Worm (Caenorhabditis elegans) whole organism, L4 larva: Measurements from ENCODE around the gene nspa-2.

Experiments
- Y75B8A.6 ChIP-seq: fragments of 200-800 bp; sonication (Bioruptor generic); IDR thresholded peaks from 2 replicates; pipeline ENCODE4 v1.3.6; 2022; ENCODE audit warnings: missing genetic modification reagents, missing genetic modification characterization, missing compliant biosample characterization
- ceh-82 ChIP-seq: sonication (generic microtip); optimal IDR thresholded peaks from 2 replicates; lab custom pipeline; 2017; ENCODE audit warnings: missing biosample characterization, missing genetic modification characterization
- egl-27 ChIP-seq: sonication (generic microtip); optimal IDR thresholded peaks from 3 replicates; lab custom pipeline; 2017; ENCODE audit warnings: missing biosample characterization, missing genetic modification reagents, missing genetic modification characterization
- hlh-30 ChIP-seq: sonication (generic microtip); optimal IDR thresholded peaks from 2 replicates; lab custom pipeline; 2017; ENCODE audit warnings: antibody characterized with exemption, mild to moderate bottlenecking, missing genetic modification characterization, missing compliant biosample characterization; ENCODE audit not compliant: insufficient read depth
- nhr-11 ChIP-seq: fragments of 150-350 bp; optimal IDR thresholded peaks from 2 replicates; lab custom pipeline; 2014; ENCODE audit warnings: missing biosample characterization, missing genetic modification characterization
- nhr-237 ChIP-seq: sonication (generic microtip); optimal IDR thresholded peaks from 2 replicates; lab custom pipeline; 2017; ENCODE audit warnings: missing biosample characterization, missing genetic modification characterization
- unc-62 ChIP-seq, 3 experiments: fragments of 150-350 bp in 1 of 3; sonication (generic microtip); optimal IDR thresholded peaks in 2 of 3; peaks in 1 of 3; 1 replicate in 1 of 3; 2 replicates in 2 of 3; lab custom pipeline; 2014 to 2017; ENCODE audit warnings: missing biosample characterization in 3 of 3, missing genetic modification characterization in 3 of 3, missing genetic modification reagents in 3 of 3, missing genotype in 1 of 3

- no peak for TF ChIP-seq hlh-30 (tag; lab: Kevin White, UChicago)
- TF ChIP-seq Y75B8A.6 (GFP tag; lab: Robert Waterston, UW): no peak
- TF ChIP-seq nhr-237 (tag; lab: Kevin White, UChicago): no peak
- TF ChIP-seq unc-62 (GFP tag; optimal IDR thresholded peaks at IDR 0.05 in 1 of 2; lab: Kevin White, UChicago): no peak
- no peak for TF ChIP-seq unc-62 (tag; optimal IDR thresholded peaks at IDR 0.05; lab: Kevin White, UChicago)
- no peak for TF ChIP-seq egl-27 (tag; lab: Kevin White, UChicago)
- no peak for TF ChIP-seq nhr-11 (tag; lab: Kevin White, UChicago)
- no peak for TF ChIP-seq ceh-82
These were observed 35.3 kb upstream of the nspa-2 start for ce11 chrV:14855626-14856025.
